Fruit fly (Drosophila melanogaster) whole organism, embryonic: ENCODE results near the gene BthD.

Source experiments
- Ada2b ChIP-seq: fragments of 200-800 bp; sonication (Bioruptor generic); IDR thresholded peaks from 2 replicates; pipeline ENCODE4 v1.3.6; 2022; ENCODE audit warnings: missing biosample characterization, missing genetic modification characterization
- Asciz ChIP-seq: fragments of 200-800 bp; sonication (Bioruptor generic); optimal IDR thresholded peaks from 2 replicates; lab custom pipeline; 2017; ENCODE audit warnings: missing biosample characterization, mild to moderate bottlenecking, missing genetic modification characterization, missing genetic modification reagents
- CG11085 ChIP-seq: fragments of 200-800 bp; sonication (Bioruptor generic); IDR thresholded peaks from 2 replicates; pipeline ENCODE4 v1.3.6; 2022; ENCODE audit warnings: missing biosample characterization, missing genetic modification characterization
- CG11695 ChIP-seq: fragments of 200-800 bp; sonication (Bioruptor generic); IDR thresholded peaks from 3 replicates; pipeline ENCODE4 v1.3.6; 2022; ENCODE audit warnings: missing biosample characterization, missing genetic modification characterization
- CG12299 ChIP-seq: fragments of 200-800 bp; sonication (Bioruptor generic); optimal IDR thresholded peaks from 2 replicates; lab custom pipeline; 2018; ENCODE audit warnings: missing biosample characterization, mild to moderate bottlenecking, missing genetic modification characterization
- CG13624 ChIP-seq: fragments of 200-800 bp; sonication (Bioruptor generic); optimal IDR thresholded peaks from 2 replicates; lab custom pipeline; 2016; ENCODE audit warnings: missing biosample characterization, missing genetic modification characterization
- CG14014 ChIP-seq: fragments of 200-800 bp; sonication (Bioruptor generic); IDR thresholded peaks from 2 replicates; pipeline ENCODE4 v1.3.6; 2022; ENCODE audit warnings: missing biosample characterization, missing genetic modification characterization
- CG14441 ChIP-seq: fragments of 200-800 bp; sonication (Bioruptor generic); IDR thresholded peaks from 2 replicates; pipeline ENCODE4 v1.3.6; 2022; ENCODE audit warnings: missing biosample characterization, missing genetic modification characterization
- CG14710 ChIP-seq: fragments of 200-800 bp; sonication (Bioruptor generic); optimal IDR thresholded peaks from 3 replicates; lab custom pipeline; 2019; ENCODE audit warnings: missing biosample characterization, mild to moderate bottlenecking, missing genetic modification characterization, moderate library complexity
- CG15696 ChIP-seq: fragments of 200-800 bp; sonication (Bioruptor generic); optimal IDR thresholded peaks from 2 replicates; lab custom pipeline; 2019; ENCODE audit warnings: missing biosample characterization, mild to moderate bottlenecking, missing genetic modification characterization, moderate library complexity
- CG16815 ChIP-seq: fragments of 200-800 bp; sonication (Bioruptor generic); optimal IDR thresholded peaks from 3 replicates; lab custom pipeline; 2017; ENCODE audit warnings: missing biosample characterization, mild to moderate bottlenecking, missing genetic modification characterization
- CG17912 ChIP-seq: fragments of 200-800 bp; sonication (Bioruptor generic); optimal IDR thresholded peaks from 2 replicates; lab custom pipeline; 2018; ENCODE audit warnings: missing biosample characterization, mild to moderate bottlenecking, missing genetic modification characterization
- CG18599 ChIP-seq: fragments of 200-800 bp; sonication (Bioruptor generic); optimal IDR thresholded peaks from 3 replicates; lab custom pipeline; 2017; ENCODE audit warnings: missing biosample characterization, missing genetic modification characterization, mild to moderate bottlenecking, moderate library complexity, missing genetic modification reagents
- CG2875 ChIP-seq: fragments of 200-800 bp; sonication (Bioruptor generic); optimal IDR thresholded peaks from 2 replicates; lab custom pipeline; 2017; ENCODE audit warnings: missing biosample characterization, mild to moderate bottlenecking, missing genetic modification characterization, missing genetic modification reagents
- CG30020 ChIP-seq: fragments of 200-800 bp; optimal IDR thresholded peaks from 2 replicates; lab custom pipeline; 2019; ENCODE audit warnings: missing biosample characterization, mild to moderate bottlenecking, missing genetic modification characterization, moderate library complexity
- CG30403 ChIP-seq: fragments of 200-800 bp; sonication (Bioruptor generic); optimal IDR thresholded peaks from 3 replicates; lab custom pipeline; 2016; ENCODE audit warnings: missing biosample characterization, missing genetic modification characterization
- CG31365 ChIP-seq: fragments of 200-800 bp; sonication (Bioruptor generic); optimal IDR thresholded peaks from 2 replicates; lab custom pipeline; 2018; ENCODE audit warnings: missing biosample characterization, mild to moderate bottlenecking, missing genetic modification characterization
- CG6854 ChIP-seq: fragments of 200-800 bp; sonication (Bioruptor generic); optimal IDR thresholded peaks from 3 replicates; lab custom pipeline; 2017; ENCODE audit warnings: missing biosample characterization, mild to moderate bottlenecking, missing genetic modification characterization
- CG7372 ChIP-seq: fragments of 200-800 bp; sonication (Bioruptor generic); IDR thresholded peaks from 2 replicates; pipeline ENCODE4 v1.3.6; 2022; ENCODE audit warnings: missing biosample characterization, missing genetic modification characterization
- CG9817 ChIP-seq: fragments of 200-800 bp; sonication (Bioruptor generic); optimal IDR thresholded peaks from 2 replicates; lab custom pipeline; 2018; ENCODE audit warnings: missing biosample characterization, mild to moderate bottlenecking, missing genetic modification characterization, moderate library complexity
- CG9932 ChIP-seq: fragments of 200-800 bp; sonication (Bioruptor generic); IDR thresholded peaks from 2 replicates; pipeline ENCODE4 v1.3.6; 2022; ENCODE audit warnings: missing biosample characterization, missing genetic modification characterization
- CrebB ChIP-seq: fragments of 200-800 bp; sonication (Bioruptor generic); optimal IDR thresholded peaks from 3 replicates; lab custom pipeline; 2018; ENCODE audit warnings: missing biosample characterization, mild to moderate bottlenecking, missing genetic modification characterization
- ERR ChIP-seq: fragments of 200-800 bp; sonication (Bioruptor generic); optimal IDR thresholded peaks from 2 replicates; lab custom pipeline; 2016; ENCODE audit warnings: missing biosample characterization, missing genetic modification characterization
- Eip74EF ChIP-seq, 2 experiments: fragments of 200-800 bp in 1 of 2; fragments of >200 bp in 1 of 2; sonication (Bioruptor generic) in 1 of 2; optimal IDR thresholded peaks; 2 replicates each; lab custom pipeline; 2017 to 2019; ENCODE audit warnings: missing biosample characterization in 2 of 2, missing genetic modification characterization in 2 of 2, mild to moderate bottlenecking in 1 of 2, moderate library complexity in 1 of 2
- Fer2 ChIP-seq: fragments of 200-800 bp; sonication (Bioruptor generic); optimal IDR thresholded peaks from 2 replicates; lab custom pipeline; 2018; ENCODE audit warnings: missing biosample characterization, mild to moderate bottlenecking, missing genetic modification characterization, moderate library complexity
- Hmx ChIP-seq: fragments of 200-800 bp; sonication (Bioruptor generic); optimal IDR thresholded peaks from 2 replicates; lab custom pipeline; 2016; ENCODE audit warnings: missing biosample characterization, missing genetic modification characterization
- PHDP ChIP-seq: fragments of 200-800 bp; sonication (Bioruptor generic); optimal IDR thresholded peaks from 3 replicates; lab custom pipeline; 2018; ENCODE audit warnings: missing biosample characterization, mild to moderate bottlenecking, missing genetic modification characterization, moderate library complexity
- aop ChIP-seq: fragments of 200-800 bp; sonication (Bioruptor generic); IDR thresholded peaks from 2 replicates; pipeline ENCODE4 v1.3.6; 2022; ENCODE audit warnings: missing biosample characterization, missing genetic modification characterization
- ash1 ChIP-seq: fragments of 200-800 bp; sonication (Bioruptor generic); optimal IDR thresholded peaks from 2 replicates; lab custom pipeline; 2018; ENCODE audit warnings: missing biosample characterization, mild to moderate bottlenecking, missing genetic modification characterization
- ato ChIP-seq: fragments of 200-800 bp; sonication (Bioruptor generic); IDR thresholded peaks from 2 replicates; pipeline ENCODE4 v1.3.6; 2022; ENCODE audit warnings: missing biosample characterization, missing genetic modification characterization; ENCODE audit not compliant: partially characterized antibody
- bcd ChIP-seq: fragments of 200-800 bp; sonication (Bioruptor generic); optimal IDR thresholded peaks from 2 replicates; lab custom pipeline; 2017; ENCODE audit warnings: missing biosample characterization, mild to moderate bottlenecking, missing genetic modification characterization
- da ChIP-seq: fragments of 200-800 bp; sonication (Bioruptor generic); optimal IDR thresholded peaks from 2 replicates; lab custom pipeline; 2016; ENCODE audit warnings: missing biosample characterization, missing genetic modification characterization
- exex ChIP-seq: fragments of 200-800 bp; sonication (Bioruptor generic); optimal IDR thresholded peaks from 4 replicates; lab custom pipeline; 2018; ENCODE audit warnings: missing biosample characterization, mild to moderate bottlenecking, missing genetic modification characterization, moderate library complexity
- fd3F ChIP-seq: fragments of 200-800 bp; sonication (Bioruptor generic); optimal IDR thresholded peaks from 2 replicates; lab custom pipeline; 2018; ENCODE audit warnings: missing biosample characterization, mild to moderate bottlenecking, missing genetic modification characterization, moderate library complexity
- hb ChIP-seq: fragments of 200-800 bp; sonication (Bioruptor generic); IDR thresholded peaks from 3 replicates; pipeline ENCODE4 v1.3.6; 2022; ENCODE audit warnings: missing biosample characterization, missing genetic modification characterization; ENCODE audit not compliant: partially characterized antibody
- hbn ChIP-seq: fragments of 200-800 bp; sonication (Bioruptor generic); IDR thresholded peaks from 2 replicates; pipeline ENCODE4 v1.3.6; 2022; ENCODE audit warnings: missing biosample characterization, missing genetic modification characterization; ENCODE audit not compliant: partially characterized antibody
- lab ChIP-seq: fragments of 200-800 bp; sonication (Bioruptor generic); optimal IDR thresholded peaks from 3 replicates; lab custom pipeline; 2017; ENCODE audit warnings: missing biosample characterization, missing genetic modification characterization, mild to moderate bottlenecking, moderate library complexity, missing genetic modification reagents
- lov ChIP-seq, 2 experiments: fragments of 200-800 bp in 1 of 2; fragments of >200 bp in 1 of 2; sonication (Bioruptor generic) in 1 of 2; IDR thresholded peaks in 1 of 2; optimal IDR thresholded peaks in 1 of 2; 2 replicates in 1 of 2; 3 replicates in 1 of 2; pipeline versions ENCODE4 v1.3.6 to Lab custom; 2017 to 2022; ENCODE audit warnings: missing biosample characterization in 1 of 2, missing genetic modification characterization in 1 of 2
- mld ChIP-seq: fragments of 200-800 bp; sonication (Bioruptor generic); IDR thresholded peaks from 3 replicates; pipeline ENCODE4 v1.3.6; 2022; ENCODE audit warnings: missing biosample characterization, missing genetic modification characterization; ENCODE audit not compliant: partially characterized antibody
- pita ChIP-seq: fragments of 200-800 bp; sonication (Bioruptor generic); optimal IDR thresholded peaks from 2 replicates; lab custom pipeline; 2017; ENCODE audit warnings: missing biosample characterization, mild to moderate bottlenecking, missing genetic modification characterization
- sd ChIP-seq: fragments of 200-800 bp; sonication (Bioruptor generic); optimal IDR thresholded peaks from 3 replicates; lab custom pipeline; 2018; ENCODE audit warnings: missing biosample characterization, mild to moderate bottlenecking, missing genetic modification characterization, moderate library complexity
- sima ChIP-seq: fragments of 200-800 bp; sonication (Bioruptor generic); optimal IDR thresholded peaks from 2 replicates; lab custom pipeline; 2016; ENCODE audit warnings: missing biosample characterization, missing genetic modification characterization
- sisA ChIP-seq: fragments of 200-800 bp; sonication (Bioruptor generic); IDR thresholded peaks from 2 replicates; pipeline ENCODE4 v1.3.6; 2022; ENCODE audit warnings: missing biosample characterization, missing genetic modification characterization
- sr ChIP-seq: fragments of 200-800 bp; sonication (Bioruptor generic); IDR thresholded peaks from 3 replicates; pipeline ENCODE4 v1.3.6; 2022; ENCODE audit warnings: missing biosample characterization, missing genetic modification characterization
- tin ChIP-seq: fragments of 200-800 bp; sonication (Bioruptor generic); optimal IDR thresholded peaks from 3 replicates; lab custom pipeline; 2016; ENCODE audit warnings: missing biosample characterization, missing genetic modification characterization
- tll ChIP-seq, 2 experiments: fragments of 200-800 bp in 1 of 2; fragments of >200 bp in 1 of 2; sonication (Bioruptor generic) in 1 of 2; optimal IDR thresholded peaks; 2 replicates each; lab custom pipeline; 2017 to 2019; ENCODE audit warnings: missing biosample characterization in 2 of 2, missing genetic modification characterization in 2 of 2, mild to moderate bottlenecking in 1 of 2, moderate library complexity in 1 of 2
- wdn ChIP-seq: fragments of 200-800 bp; sonication (Bioruptor generic); IDR thresholded peaks from 2 replicates; pipeline ENCODE4 v1.3.6; 2022; ENCODE audit warnings: missing biosample characterization, missing genetic modification characterization
- zen2 ChIP-seq: fragments of 200-800 bp; sonication (Bioruptor generic); IDR thresholded peaks from 3 replicates; pipeline ENCODE4 v1.3.6; 2022; ENCODE audit warnings: missing biosample characterization, missing genetic modification characterization; ENCODE audit not compliant: partially characterized antibody
- zfh2 ChIP-seq: fragments of 200-800 bp; sonication (Bioruptor generic); optimal IDR thresholded peaks from 2 replicates; lab custom pipeline; 2016; ENCODE audit warnings: missing biosample characterization, missing genetic modification characterization

Gene BthD

DNA sequence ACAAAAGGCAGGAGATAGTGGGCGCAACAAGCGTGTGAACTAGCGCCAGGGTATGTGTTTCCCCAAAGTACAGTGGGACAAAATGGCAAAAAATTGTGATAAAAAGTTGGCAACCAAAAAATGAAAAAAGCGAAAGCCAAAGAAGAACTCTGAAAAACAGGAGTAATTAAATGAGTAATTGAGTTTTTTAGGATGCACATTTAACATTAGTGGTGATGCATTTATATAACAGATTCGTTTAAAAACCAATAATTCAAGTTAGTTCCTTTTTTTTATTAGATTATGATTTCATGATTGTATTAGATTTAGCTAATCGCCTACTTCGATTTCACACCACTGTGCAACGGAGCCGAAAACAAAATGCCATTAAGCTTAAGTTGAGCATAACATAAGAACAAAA, 39.5 kb upstream of the BthD start (continued):
- TF ChIP-seq CG14441 (GFP tag; lab: Robert Waterston, UW) (peak; percentile 47), CG15696 (tag; lab: Kevin White, UChicago) (no peak), CG14014 (GFP tag; lab: Robert Waterston, UW) (0 out of 2 replicates have a peak, but pooled peaks have one; percentile 27), lov (optimal IDR thresholded peaks at IDR 0.05; lab: Kevin White, UChicago) (no peak), lov (GFP tag; IDR thresholded peaks at IDR 0.05; lab: Robert Waterston, UW) (no peak), da (GFP tag; lab: Kevin White, UChicago) (no peak), zen2 (GFP tag; lab: Robert Waterston, UW) (no peak), mld (GFP tag; lab: Robert Waterston, UW) (no peak), CG9817 (tag; lab: Kevin White, UChicago) (peak; percentile 10), bcd (peak; percentile 50), sd (tag; lab: Kevin White, UChicago) (no peak), CG18599 (GFP tag; lab: Kevin White, UChicago) (peak; percentile 53), CG9932 (GFP tag; lab: Robert Waterston, UW) (peak; percentile 28; the same call in 1 of the 2 replicates), ash1 (GFP tag; lab: Kevin White, UChicago) (no peak), Hmx (GFP tag; lab: Kevin White, UChicago) (no peak), Ada2b (GFP tag; lab: Robert Waterston, UW) (peak; percentile 47), CG2875 (GFP tag; lab: Kevin White, UChicago) (peak; percentile 54), CG13624 (GFP tag; lab: Kevin White, UChicago) (no peak), aop (GFP tag; lab: Robert Waterston, UW) (no peak), wdn (GFP tag; lab: Robert Waterston, UW) (no peak), CG16815 (GFP tag; lab: Kevin White, UChicago) (peak; percentile 30), CG14710 (tag; lab: Kevin White, UChicago) (peak; percentile 58), tin (GFP tag; lab: Kevin White, UChicago) (peak; percentile 42), hb (GFP tag; lab: Robert Waterston, UW) (no peak), hbn (GFP tag; lab: Robert Waterston, UW) (no peak), PHDP (tag; lab: Kevin White, UChicago) (peak; percentile 71), CG7372 (GFP tag; lab: Robert Waterston, UW) (no peak), CG11695 (GFP tag; lab: Robert Waterston, UW) (peak; percentile 68; the same call in 2 of the 3 replicates), zfh2 (GFP tag; lab: Kevin White, UChicago) (peak; percentile 14), ERR (GFP tag; lab: Kevin White, UChicago) (no peak), CG30403 (GFP tag; lab: Kevin White, UChicago) (peak; percentile 64), pita (GFP tag; lab: Kevin White, UChicago) (no peak), exex (tag; lab: Kevin White, UChicago) (no peak), Asciz (GFP tag; lab: Kevin White, UChicago) (peak; percentile 38), ato (no peak), sima (no peak), Fer2 (tag; lab: Kevin White, UChicago) (no peak), CG17912 (GFP tag; lab: Kevin White, UChicago) (no peak), sr (GFP tag; lab: Robert Waterston, UW) (no peak), CG30020 (no peak), CG6854 (GFP tag; lab: Kevin White, UChicago) (no peak), sisA (peak; percentile 24; the same call in 1 of the 2 replicates), lab (GFP tag; lab: Kevin White, UChicago) (peak; percentile 58), fd3F (GFP tag; lab: Kevin White, UChicago) (peak; percentile 11), CG31365 (no peak), tll (GFP tag; optimal IDR thresholded peaks at IDR 0.05; lab: Kevin White, UChicago) (no peak), CG12299 (tag; lab: Kevin White, UChicago) (peak; percentile 3), CrebB (tag; lab: Kevin White, UChicago) (no peak), Eip74EF (GFP tag; optimal IDR thresholded peaks at IDR 0.05; lab: Kevin White, UChicago) (peak in 1 of 2 experiments; percentile 35), CG11085 (GFP tag; lab: Robert Waterston, UW) (no peak)
